Worm (Caenorhabditis elegans): Measurements from ENCODE around the gene pals-24.

ce11 chrIII:84372-84771 is 35.9 kb upstream of the pals-24 start:
- TF ChIP-seq flt-1 (GFP tag; IDR thresholded peaks at IDR 0.05) (no peak), cog-1 (tag; optimal IDR thresholded peaks at IDR 0.05) (no peak), med-1 (GFP tag; optimal IDR thresholded peaks at IDR 0.05; ENCODE audit: insufficient read depth) (no peak), ref-1 (GFP tag; conservative IDR thresholded peaks at IDR 0.05) (no peak), T22C8.4 (GFP tag; IDR thresholded peaks at IDR 0.05) (no peak), klf-2 (GFP tag; conservative IDR thresholded peaks at IDR 0.05) (no peak)
